Fruit fly (Drosophila melanogaster): ENCODE results near the gene Sod1.

Sod1 gene

dm6 chr3L:11064689-11065088 is 48.9 kb downstream of the Sod1 start, which contains the start of the genes CG32075, CG45101 and SuUR (continued):
- TF ChIP-seq CG11247 (GFP tag; IDR thresholded peaks at IDR 0.05) (peak; percentile 84), her (GFP tag; optimal IDR thresholded peaks at IDR 0.05) (peak; percentile 68), Hr3 (GFP tag; optimal IDR thresholded peaks at IDR 0.05) (peak; percentile 90), Oli (tag; optimal IDR thresholded peaks at IDR 0.05) (peak; percentile 82), Dll (GFP tag; IDR thresholded peaks at IDR 0.05; ENCODE audit: partially characterized antibody) (no peak), schlank (tag; optimal IDR thresholded peaks at IDR 0.05) (peak; percentile 25), Nf-YC (tag; optimal IDR thresholded peaks at IDR 0.05) (peak; percentile 78), slp2 (GFP tag; optimal IDR thresholded peaks at IDR 0.05) (peak; percentile 85), Ssrp (tag; optimal IDR thresholded peaks at IDR 0.05) (peak; percentile 88), ranshi (GFP tag; IDR thresholded peaks at IDR 0.05) (peak; percentile 86), tx (GFP tag; optimal IDR thresholded peaks at IDR 0.05) (peak; percentile 91), CG12236 (GFP tag; optimal IDR thresholded peaks at IDR 0.05) (peak; percentile 64), repo (GFP tag; optimal IDR thresholded peaks at IDR 0.05) (peak; percentile 83), CG10321 (GFP tag; IDR thresholded peaks at IDR 0.05) (no peak), CG18262 (tag; optimal IDR thresholded peaks at IDR 0.05) (peak; percentile 81), Xbp1 (GFP tag; optimal IDR thresholded peaks at IDR 0.05) (peak; percentile 93), CG16813 (GFP tag; IDR thresholded peaks at IDR 0.05; ENCODE audit: partially characterized antibody) (no peak), crol (GFP tag; IDR thresholded peaks at IDR 0.05) (no peak), mirr (GFP tag; optimal IDR thresholded peaks at IDR 0.05) (peak; percentile 5), Lhr (GFP tag; optimal IDR thresholded peaks at IDR 0.05) (peak; percentile 51), pho (GFP tag; optimal IDR thresholded peaks at IDR 0.05) (peak; percentile 93), gcm2 (GFP tag; optimal IDR thresholded peaks at IDR 0.05) (peak; percentile 81), Abd-B (GFP tag; optimal IDR thresholded peaks at IDR 0.05) (peak; percentile 89), ap (GFP tag; IDR thresholded peaks at IDR 0.05) (peak; percentile 83), CG4707 (GFP tag; optimal IDR thresholded peaks at IDR 0.05) (no peak), CG11085 (GFP tag; IDR thresholded peaks at IDR 0.05) (peak; percentile 64), crc (GFP tag; optimal IDR thresholded peaks at IDR 0.05) (peak; percentile 73), ro (GFP tag; IDR thresholded peaks at IDR 0.05) (peak; percentile 76), Bdp1 (GFP tag; optimal IDR thresholded peaks at IDR 0.05) (peak; percentile 79), PHDP (tag; optimal IDR thresholded peaks at IDR 0.05) (peak; percentile 87), Dek (tag; optimal IDR thresholded peaks at IDR 0.05) (peak; percentile 78), CG15269 (tag; optimal IDR thresholded peaks at IDR 0.05) (peak; percentile 80), jumu (GFP tag; optimal IDR thresholded peaks at IDR 0.05) (peak; percentile 88), unc-4 (GFP tag; IDR thresholded peaks at IDR 0.05; ENCODE audit: partially characterized antibody) (no peak), CG12391 (tag; optimal IDR thresholded peaks at IDR 0.05) (peak; percentile 93), mld (GFP tag; IDR thresholded peaks at IDR 0.05; ENCODE audit: partially characterized antibody) (no peak), CG6765 (GFP tag; optimal IDR thresholded peaks at IDR 0.05) (peak; percentile 9), onecut (GFP tag; IDR thresholded peaks at IDR 0.05) (peak; percentile 34; the same call in 1 of the 2 replicates), cwo (GFP tag; optimal IDR thresholded peaks at IDR 0.05) (peak; percentile 64), CG34422 (GFP tag; IDR thresholded peaks at IDR 0.05) (peak; percentile 90), CG4282 (GFP tag; optimal IDR thresholded peaks at IDR 0.05) (peak; percentile 74), hb (GFP tag; IDR thresholded peaks at IDR 0.05; ENCODE audit: partially characterized antibody) (no peak), CG11504 (tag; optimal IDR thresholded peaks at IDR 0.05) (peak; percentile 85), CG17186 (GFP tag; optimal IDR thresholded peaks at IDR 0.05) (peak; percentile 55), YL-1 (GFP tag; optimal IDR thresholded peaks at IDR 0.05) (peak; percentile 86), Chrac-16 (GFP tag; optimal IDR thresholded peaks at IDR 0.05) (peak; percentile 93), D19B (GFP tag; optimal IDR thresholded peaks at IDR 0.05) (peak; percentile 72), phol (tag; optimal IDR thresholded peaks at IDR 0.05) (peak; percentile 90), HLH4C (GFP tag; IDR thresholded peaks at IDR 0.05; ENCODE audit: partially characterized antibody) (no peak), vvl (GFP tag; IDR thresholded peaks at IDR 0.05) (peak; percentile 91)

Data from whole organism, embryonic.